Fruit fly (Drosophila melanogaster) whole organism, embryonic: Measurements from ENCODE around the gene CG31404.

Experiments
- Atf-2 ChIP-seq: fragments of 200-800 bp; sonication (Bioruptor generic); optimal IDR thresholded peaks from 2 replicates; lab custom pipeline; 2016; ENCODE audit warnings: missing biosample characterization, missing genetic modification characterization
- Bdp1 ChIP-seq: fragments of 200-800 bp; sonication (Bioruptor generic); optimal IDR thresholded peaks from 3 replicates; lab custom pipeline; 2016; ENCODE audit warnings: missing biosample characterization, missing genetic modification characterization
- CG11398 ChIP-seq: fragments of 200-800 bp; sonication (Bioruptor generic); optimal IDR thresholded peaks from 2 replicates; lab custom pipeline; 2016; ENCODE audit warnings: missing biosample characterization, missing genetic modification characterization
- CG11696 ChIP-seq: fragments of 200-800 bp; sonication (Bioruptor generic); IDR thresholded peaks from 2 replicates; pipeline ENCODE4 v1.3.6; 2022; ENCODE audit warnings: missing biosample characterization, missing genetic modification characterization
- CG12769 ChIP-seq: fragments of 200-800 bp; sonication (Bioruptor generic); optimal IDR thresholded peaks from 2 replicates; lab custom pipeline; 2019; ENCODE audit warnings: missing biosample characterization, mild to moderate bottlenecking, missing genetic modification characterization, moderate library complexity
- CG14965 ChIP-seq: fragments of 200-800 bp; sonication (Bioruptor generic); optimal IDR thresholded peaks from 2 replicates; lab custom pipeline; 2016; ENCODE audit warnings: missing biosample characterization, missing genetic modification characterization, borderline replicate concordance
- CG15011 ChIP-seq: fragments of 200-800 bp; sonication (Bioruptor generic); optimal IDR thresholded peaks from 3 replicates; lab custom pipeline; 2018; ENCODE audit warnings: missing biosample characterization, mild to moderate bottlenecking, missing genetic modification characterization
- CG17568 ChIP-seq: fragments of 200-800 bp; sonication (Bioruptor generic); optimal IDR thresholded peaks from 2 replicates; lab custom pipeline; 2018; ENCODE audit warnings: missing biosample characterization, mild to moderate bottlenecking, missing genetic modification characterization, moderate library complexity
- CG17802 ChIP-seq: fragments of 200-800 bp; sonication (Bioruptor generic); optimal IDR thresholded peaks from 2 replicates; lab custom pipeline; 2018; ENCODE audit warnings: missing biosample characterization, mild to moderate bottlenecking, missing genetic modification characterization, moderate library complexity
- CG17912 ChIP-seq: fragments of 200-800 bp; sonication (Bioruptor generic); optimal IDR thresholded peaks from 2 replicates; lab custom pipeline; 2018; ENCODE audit warnings: missing biosample characterization, mild to moderate bottlenecking, missing genetic modification characterization
- CG18599 ChIP-seq: fragments of 200-800 bp; sonication (Bioruptor generic); optimal IDR thresholded peaks from 3 replicates; lab custom pipeline; 2017; ENCODE audit warnings: missing biosample characterization, missing genetic modification characterization, mild to moderate bottlenecking, moderate library complexity, missing genetic modification reagents
- CG2120 ChIP-seq: fragments of 200-800 bp; sonication (Bioruptor generic); optimal IDR thresholded peaks from 3 replicates; lab custom pipeline; 2016; ENCODE audit warnings: missing biosample characterization, missing genetic modification characterization
- CG30020 ChIP-seq: fragments of 200-800 bp; optimal IDR thresholded peaks from 2 replicates; lab custom pipeline; 2019; ENCODE audit warnings: missing biosample characterization, mild to moderate bottlenecking, missing genetic modification characterization, moderate library complexity
- CG3281 ChIP-seq: fragments of 200-800 bp; sonication (Bioruptor generic); optimal IDR thresholded peaks from 3 replicates; lab custom pipeline; 2017; ENCODE audit warnings: missing biosample characterization, mild to moderate bottlenecking, missing genetic modification characterization
- CG34422 ChIP-seq: fragments of 200-800 bp; sonication (Bioruptor generic); IDR thresholded peaks from 3 replicates; pipeline ENCODE4 v1.3.6; 2022; ENCODE audit warnings: missing biosample characterization, missing genetic modification characterization
- CG4404 ChIP-seq: fragments of 200-800 bp; sonication (Bioruptor generic); IDR thresholded peaks from 2 replicates; pipeline ENCODE4 v1.3.6; 2022; ENCODE audit warnings: missing biosample characterization, missing genetic modification characterization
- CG6791 ChIP-seq: fragments of 200-800 bp; sonication (Bioruptor generic); IDR thresholded peaks from 3 replicates; pipeline ENCODE4 v1.3.6; 2022; ENCODE audit warnings: missing biosample characterization, missing genetic modification characterization; ENCODE audit not compliant: partially characterized antibody
- CG6813 ChIP-seq: fragments of 200-800 bp; sonication (Bioruptor generic); optimal IDR thresholded peaks from 2 replicates; lab custom pipeline; 2017; ENCODE audit warnings: missing biosample characterization, missing genetic modification characterization, mild to moderate bottlenecking, moderate library complexity, missing genetic modification reagents
- CG8944 ChIP-seq: fragments of 200-800 bp; sonication (Bioruptor generic); optimal IDR thresholded peaks from 3 replicates; lab custom pipeline; 2016; ENCODE audit warnings: missing biosample characterization, missing genetic modification characterization
- Camta ChIP-seq: fragments of 200-800 bp; sonication (Bioruptor generic); optimal IDR thresholded peaks from 2 replicates; lab custom pipeline; 2016; ENCODE audit warnings: missing biosample characterization, missing genetic modification characterization
- E2f1 ChIP-seq: fragments of 200-800 bp; sonication (Bioruptor generic); IDR thresholded peaks from 2 replicates; pipeline ENCODE4 v1.3.6; 2022; ENCODE audit warnings: missing biosample characterization, missing genetic modification characterization
- Elba2 ChIP-seq: fragments of 200-800 bp; sonication (Bioruptor generic); optimal IDR thresholded peaks from 3 replicates; lab custom pipeline; 2016; ENCODE audit warnings: missing biosample characterization, missing genetic modification characterization
- Hr51 ChIP-seq, 2 experiments: fragments of 200-800 bp; sonication (Bioruptor generic); optimal IDR thresholded peaks; 2 replicates in 1 of 2; 3 replicates in 1 of 2; lab custom pipeline; 2016 to 2018; ENCODE audit warnings: missing biosample characterization in 2 of 2, missing genetic modification characterization in 2 of 2, mild to moderate bottlenecking in 1 of 2, moderate library complexity in 1 of 2
- Sry-β ChIP-seq: fragments of 200-800 bp; sonication (Bioruptor generic); optimal IDR thresholded peaks from 2 replicates; lab custom pipeline; 2018; ENCODE audit warnings: missing biosample characterization, mild to moderate bottlenecking, missing genetic modification characterization, moderate library complexity
- Vsx1 ChIP-seq: fragments of 200-800 bp; sonication (Bioruptor generic); optimal IDR thresholded peaks from 2 replicates; lab custom pipeline; 2017; ENCODE audit warnings: missing biosample characterization, mild to moderate bottlenecking, missing genetic modification characterization, missing genetic modification reagents
- ara ChIP-seq: fragments of 200-800 bp; sonication (Bioruptor generic); IDR thresholded peaks from 2 replicates; pipeline ENCODE4 v1.3.6; 2022; ENCODE audit warnings: missing biosample characterization, missing genetic modification characterization
- ase ChIP-seq: fragments of 200-800 bp; sonication (Bioruptor generic); IDR thresholded peaks from 3 replicates; pipeline ENCODE4 v1.3.6; 2022; ENCODE audit warnings: missing biosample characterization, missing genetic modification characterization
- dan ChIP-seq: fragments of 200-800 bp; sonication (Bioruptor generic); IDR thresholded peaks from 2 replicates; pipeline ENCODE4 v1.3.6; 2022; ENCODE audit warnings: missing biosample characterization, missing genetic modification characterization
- en ChIP-seq: fragments of 200-800 bp; sonication (Bioruptor generic); optimal IDR thresholded peaks from 2 replicates; lab custom pipeline; 2016; ENCODE audit warnings: missing biosample characterization, missing genetic modification characterization
- gcm ChIP-seq: fragments of 200-800 bp; sonication (Bioruptor generic); optimal IDR thresholded peaks from 2 replicates; lab custom pipeline; 2019; ENCODE audit warnings: missing biosample characterization, mild to moderate bottlenecking, missing genetic modification characterization, moderate library complexity
- ham ChIP-seq: fragments of 200-800 bp; sonication (Bioruptor generic); IDR thresholded peaks from 2 replicates; pipeline ENCODE4 v1.3.6; 2022; ENCODE audit warnings: missing biosample characterization, missing genetic modification characterization
- hth ChIP-seq: fragments of >200 bp; optimal IDR thresholded peaks from 2 replicates; lab custom pipeline; 2017; ENCODE audit warnings: inconsistent platforms
- ind ChIP-seq: fragments of 200-800 bp; sonication (Bioruptor generic); optimal IDR thresholded peaks from 3 replicates; lab custom pipeline; 2016; ENCODE audit warnings: missing biosample characterization, missing genetic modification characterization
- inv ChIP-seq: fragments of 200-800 bp; sonication (Bioruptor generic); IDR thresholded peaks from 2 replicates; pipeline ENCODE4 v1.3.6; 2022; ENCODE audit warnings: missing biosample characterization, missing genetic modification characterization; ENCODE audit not compliant: partially characterized antibody
- kni ChIP-seq: fragments of 200-800 bp; sonication (Bioruptor generic); optimal IDR thresholded peaks from 3 replicates; lab custom pipeline; 2017; ENCODE audit warnings: mild to moderate bottlenecking, missing biosample characterization, missing genetic modification reagents, missing genetic modification characterization
- knrl ChIP-seq: fragments of 200-800 bp; sonication (Bioruptor generic); IDR thresholded peaks from 3 replicates; pipeline ENCODE4 v1.3.6; 2022; ENCODE audit warnings: missing biosample characterization, missing genetic modification characterization; ENCODE audit not compliant: partially characterized antibody
- lilli ChIP-seq: fragments of 200-800 bp; sonication (Bioruptor generic); optimal IDR thresholded peaks from 3 replicates; lab custom pipeline; 2016; ENCODE audit warnings: missing biosample characterization, missing genetic modification characterization
- lola ChIP-seq, 3 experiments: fragments of >200 bp in 2 of 3; fragments of 200-800 bp in 1 of 3; sonication (Bioruptor generic) in 1 of 3; optimal IDR thresholded peaks; 2 replicates each; lab custom pipeline; 2017 to 2019; ENCODE audit warnings: missing biosample characterization in 3 of 3, missing genetic modification characterization in 3 of 3, mild to moderate bottlenecking in 1 of 3, moderate library complexity in 1 of 3
- nerfin-2 ChIP-seq: fragments of 200-800 bp; sonication (Bioruptor generic); IDR thresholded peaks from 2 replicates; pipeline ENCODE4 v1.3.6; 2022; ENCODE audit warnings: missing biosample characterization, missing genetic modification characterization; ENCODE audit not compliant: partially characterized antibody
- p53 ChIP-seq: fragments of 200-800 bp; sonication (Bioruptor generic); optimal IDR thresholded peaks from 2 replicates; lab custom pipeline; 2016; ENCODE audit warnings: missing biosample characterization, missing genetic modification characterization
- pan ChIP-seq, 4 experiments: fragments of >200 bp in 3 of 4; fragments of 200-800 bp in 1 of 4; sonication (Bioruptor generic) in 1 of 4; optimal IDR thresholded peaks in 3 of 4; IDR thresholded peaks in 1 of 4; 2 replicates each; pipeline versions ENCODE4 v1.3.6 to Lab custom; 2017 to 2022; ENCODE audit warnings: missing biosample characterization in 2 of 4, missing genetic modification characterization in 2 of 4, mixed read lengths in 1 of 4
- pnt ChIP-seq: fragments of 200-800 bp; sonication (Bioruptor generic); optimal IDR thresholded peaks from 3 replicates; lab custom pipeline; 2016; ENCODE audit warnings: missing biosample characterization, missing genetic modification characterization
- rib ChIP-seq: fragments of 200-800 bp; sonication (Bioruptor generic); IDR thresholded peaks from 2 replicates; pipeline ENCODE4 v1.3.6; 2022; ENCODE audit warnings: missing biosample characterization, missing genetic modification characterization
- row ChIP-seq: fragments of 200-800 bp; sonication (Bioruptor generic); IDR thresholded peaks from 3 replicates; pipeline ENCODE4 v1.3.6; 2022; ENCODE audit warnings: missing biosample characterization, missing genetic modification characterization
- salm ChIP-seq: fragments of 200-800 bp; sonication (Bioruptor generic); optimal IDR thresholded peaks from 2 replicates; lab custom pipeline; 2018; ENCODE audit warnings: missing biosample characterization, mild to moderate bottlenecking, missing genetic modification characterization
- scrt ChIP-seq: fragments of 200-800 bp; sonication (Bioruptor generic); optimal IDR thresholded peaks from 2 replicates; lab custom pipeline; 2018; ENCODE audit warnings: missing biosample characterization, mild to moderate bottlenecking, missing genetic modification characterization, moderate library complexity
- sna ChIP-seq: fragments of 200-800 bp; sonication (Bioruptor generic); IDR thresholded peaks from 2 replicates; pipeline ENCODE4 v1.3.6; 2022; ENCODE audit warnings: missing biosample characterization, missing genetic modification characterization; ENCODE audit not compliant: partially characterized antibody
- toy ChIP-seq: fragments of 200-800 bp; sonication (Bioruptor generic); IDR thresholded peaks from 2 replicates; pipeline ENCODE4 v1.3.6; 2022; ENCODE audit warnings: missing biosample characterization, missing genetic modification characterization
- twi ChIP-seq: fragments of 200-800 bp; optimal IDR thresholded peaks from 2 replicates; lab custom pipeline; 2019; ENCODE audit warnings: missing biosample characterization, mild to moderate bottlenecking, missing genetic modification characterization, moderate library complexity

CG31404 gene

dm6 chr3R:19403096-19403515 lies 27.3 kb upstream of the CG31404 start, which contains the start of the genes Ino80 and Aptx (continued):
- TF ChIP-seq ind (GFP tag; lab: Kevin White, UChicago) (peak; percentile 95), pan (optimal IDR thresholded peaks at IDR 0.05; lab: Kevin White, UChicago) (no peak), pan (GFP tag; optimal IDR thresholded peaks at IDR 0.05 in 1 of 2, IDR thresholded peaks at IDR 0.05 in 1 of 2) (peak in 1 of 2 experiments; percentile 95), CG3281 (peak; percentile 92), ham (GFP tag; lab: Robert Waterston, UW) (peak; percentile 86), scrt (GFP tag; lab: Kevin White, UChicago) (no peak), inv (peak; percentile 95), E2f1 (peak; percentile 93), lilli (GFP tag; lab: Kevin White, UChicago) (peak; percentile 97), sna (GFP tag; lab: Robert Waterston, UW) (peak; percentile 86), Bdp1 (GFP tag; lab: Kevin White, UChicago) (peak; percentile 89), salm (peak; percentile 78), gcm (GFP tag; lab: Kevin White, UChicago) (no peak), row (GFP tag; lab: Robert Waterston, UW) (peak; percentile 97), Camta (GFP tag; lab: Kevin White, UChicago) (peak; percentile 88), kni (GFP tag; lab: Kevin White, UChicago) (no peak), CG17568 (GFP tag; lab: Kevin White, UChicago) (no peak), Atf-2 (GFP tag; lab: Kevin White, UChicago) (peak; percentile 89), hth (lab: Kevin White, UChicago) (no peak), CG17802 (tag; lab: Kevin White, UChicago) (peak; percentile 70), CG17912 (GFP tag; lab: Kevin White, UChicago) (no peak), CG4404 (GFP tag; lab: Robert Waterston, UW) (peak; percentile 93), CG2120 (peak; percentile 98), lola (GFP tag; optimal IDR thresholded peaks at IDR 0.05; lab: Kevin White, UChicago) (peak in 1 of 3 experiments; percentile 95), en (GFP tag; lab: Kevin White, UChicago) (peak; percentile 74), CG11696 (GFP tag; lab: Robert Waterston, UW) (peak; percentile 59), CG15011 (GFP tag; lab: Kevin White, UChicago) (peak; percentile 85), CG8944 (peak; percentile 92), knrl (GFP tag; lab: Robert Waterston, UW) (peak; percentile 97), ara (peak; percentile 90), CG6813 (GFP tag; lab: Kevin White, UChicago) (peak; percentile 70), CG30020 (tag; lab: Kevin White, UChicago) (peak; percentile 81), p53 (peak; percentile 77), CG11398 (peak; percentile 83), ase (GFP tag; lab: Robert Waterston, UW) (peak; percentile 92), Hr51 (GFP tag; optimal IDR thresholded peaks at IDR 0.05; lab: Kevin White, UChicago) (peak; percentile 93 to 95), rib (GFP tag; lab: Robert Waterston, UW) (peak; percentile 95), CG12769 (tag; lab: Kevin White, UChicago) (peak; percentile 89), CG34422 (GFP tag; lab: Robert Waterston, UW) (peak; percentile 96), twi (tag; lab: Kevin White, UChicago) (peak; percentile 93), CG14965 (peak; percentile 43), CG18599 (GFP tag; lab: Kevin White, UChicago) (peak; percentile 93), Sry-β (peak; percentile 37), Elba2 (GFP tag; lab: Kevin White, UChicago) (peak; percentile 83), dan (peak; percentile 71; the same call in 1 of the 2 replicates), CG6791 (peak; percentile 95), nerfin-2 (peak; percentile 91), pnt (GFP tag; lab: Kevin White, UChicago) (peak; percentile 92), toy (GFP tag; lab: Robert Waterston, UW) (peak; percentile 77; the same call in 1 of the 2 replicates), Vsx1 (no peak)
